Worm (Caenorhabditis elegans) whole organism, young adult: ENCODE measurements around the gene C06A8.6.

Experiments
- F39B2.1 ChIP-seq: fragments of 200-800 bp; sonication (Bioruptor generic); IDR thresholded peaks from 2 replicates; pipeline ENCODE4 v1.3.6; 2022; ENCODE audit warnings: missing genetic modification reagents, missing genetic modification characterization, missing compliant biosample characterization
- dpl-1 ChIP-seq: fragments of 150-350 bp; optimal IDR thresholded peaks from 2 replicates; lab custom pipeline; 2014; ENCODE audit warnings: missing biosample characterization, missing genetic modification reagents, missing genetic modification characterization
- lin-54 ChIP-seq: fragments of 200-800 bp; sonication (Bioruptor generic); optimal IDR thresholded peaks from 2 replicates; lab custom pipeline; 2018; ENCODE audit warnings: mild to moderate bottlenecking, missing genetic modification characterization, missing compliant biosample characterization
- lir-1 ChIP-seq: fragments of 200-800 bp; sonication (Bioruptor generic); conservative IDR thresholded peaks from 2 replicates; pipeline ENCODE4 v1.3.6; 2022; ENCODE audit warnings: missing genetic modification reagents, missing genetic modification characterization, missing compliant biosample characterization

DNA sequence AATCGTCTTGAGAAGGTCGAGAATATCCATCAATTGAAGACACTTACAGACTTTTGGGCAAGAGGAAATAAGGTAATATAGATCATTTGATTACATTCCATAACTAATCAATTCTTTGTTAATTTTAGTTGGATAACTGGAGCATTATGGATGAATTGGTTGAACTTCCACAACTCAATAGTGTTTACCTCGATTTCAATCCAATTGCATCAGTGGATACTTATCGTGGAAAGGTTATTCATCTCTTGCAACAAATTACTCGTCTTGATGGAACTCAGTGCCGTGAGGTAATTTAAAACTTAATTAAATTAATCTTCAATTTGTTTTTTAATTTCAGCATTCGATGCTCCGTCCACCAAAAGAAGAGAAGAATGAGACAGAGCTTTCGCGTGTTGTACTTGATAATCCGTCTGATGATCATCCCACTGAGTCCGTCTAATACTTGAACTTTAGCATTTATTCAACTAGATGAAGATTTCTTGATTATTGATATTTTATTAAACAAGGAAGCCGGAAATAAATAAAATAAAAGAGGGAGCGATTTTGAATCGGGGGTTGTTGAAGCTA lies 1.2 kb downstream of the C06A8.6 start:
- no peak for TF ChIP-seq lin-54 (GFP tag; lab: Kevin White, UChicago)
- TF ChIP-seq F39B2.1: no peak
- no peak for TF ChIP-seq dpl-1 (GFP tag; lab: Kevin White, UChicago)
- no peak for TF ChIP-seq lir-1 (GFP tag; lab: Robert Waterston, UW)
